Fruit fly (Drosophila melanogaster) whole organism, pupa: ENCODE data around the gene CG44869.

ENCODE experiments used
- CG10348 ChIP-seq: fragments of 200-800 bp; sonication (Bioruptor generic); IDR thresholded peaks from 2 replicates; pipeline ENCODE4 v1.3.6; 2022; ENCODE audit warnings: missing biosample characterization, missing genetic modification characterization
- CG12605 ChIP-seq: fragments of 200-800 bp; sonication (Bioruptor generic); IDR thresholded peaks from 2 replicates; pipeline ENCODE4 v1.3.6; 2022; ENCODE audit warnings: missing biosample characterization, missing genetic modification characterization
- CG13204 ChIP-seq: fragments of 200-800 bp; sonication (Bioruptor generic); optimal IDR thresholded peaks from 2 replicates; lab custom pipeline; 2018; ENCODE audit warnings: missing biosample characterization, mild to moderate bottlenecking, missing genetic modification characterization, moderate library complexity
- CG14655 ChIP-seq: fragments of 200-800 bp; sonication (Bioruptor generic); optimal IDR thresholded peaks from 3 replicates; lab custom pipeline; 2017; ENCODE audit warnings: mild to moderate bottlenecking, missing biosample characterization, missing genetic modification reagents, missing genetic modification characterization
- CG15710 ChIP-seq: fragments of 200-800 bp; sonication (Bioruptor generic); optimal IDR thresholded peaks from 2 replicates; lab custom pipeline; 2018; ENCODE audit warnings: missing biosample characterization, mild to moderate bottlenecking, missing genetic modification characterization, moderate library complexity
- CG17806 ChIP-seq: fragments of 200-800 bp; sonication (Bioruptor generic); optimal IDR thresholded peaks from 2 replicates; lab custom pipeline; 2018; ENCODE audit warnings: missing biosample characterization, mild to moderate bottlenecking, missing genetic modification characterization, moderate library complexity
- CG32121 ChIP-seq: fragments of 200-800 bp; sonication (Bioruptor generic); IDR thresholded peaks from 2 replicates; pipeline ENCODE4 v1.3.6; 2022; ENCODE audit warnings: missing biosample characterization, missing genetic modification characterization
- CG34367 ChIP-seq: fragments of 200-800 bp; sonication (Bioruptor generic); optimal IDR thresholded peaks from 2 replicates; lab custom pipeline; 2018; ENCODE audit warnings: missing biosample characterization, mild to moderate bottlenecking, missing genetic modification characterization
- CG4496 ChIP-seq: fragments of 200-800 bp; sonication (Bioruptor generic); IDR thresholded peaks from 3 replicates; pipeline ENCODE4 v1.3.6; 2022; ENCODE audit warnings: missing biosample characterization, missing genetic modification characterization
- CG8159 ChIP-seq: fragments of 200-800 bp; sonication (Bioruptor generic); optimal IDR thresholded peaks from 3 replicates; lab custom pipeline; 2018; ENCODE audit warnings: missing biosample characterization, mild to moderate bottlenecking, missing genetic modification characterization, moderate library complexity
- CG8301 ChIP-seq: fragments of 200-800 bp; sonication (Bioruptor generic); optimal IDR thresholded peaks from 2 replicates; lab custom pipeline; 2018; ENCODE audit warnings: missing biosample characterization, mild to moderate bottlenecking, missing genetic modification characterization
- CG9948 ChIP-seq: fragments of 200-800 bp; sonication (Bioruptor generic); optimal IDR thresholded peaks from 2 replicates; lab custom pipeline; 2018; ENCODE audit warnings: missing biosample characterization, mild to moderate bottlenecking, missing genetic modification characterization, moderate library complexity
- D1 ChIP-seq: fragments of 200-800 bp; sonication (Bioruptor generic); optimal IDR thresholded peaks from 2 replicates; lab custom pipeline; 2018; ENCODE audit warnings: missing biosample characterization, mild to moderate bottlenecking, missing genetic modification characterization, moderate library complexity
- EcR ChIP-seq: fragments of 200-800 bp; sonication (Bioruptor generic); optimal IDR thresholded peaks from 3 replicates; lab custom pipeline; 2019; ENCODE audit warnings: missing biosample characterization, missing genetic modification characterization, mild to moderate bottlenecking, moderate library complexity, missing genetic modification reagents
- Ets98B ChIP-seq: fragments of 200-800 bp; sonication (Bioruptor generic); IDR thresholded peaks from 2 replicates; pipeline ENCODE4 v1.3.6; 2022; ENCODE audit warnings: missing biosample characterization, missing genetic modification characterization
- Pif1A ChIP-seq: fragments of 200-800 bp; sonication (Bioruptor generic); optimal IDR thresholded peaks from 3 replicates; lab custom pipeline; 2016; ENCODE audit warnings: missing biosample characterization, missing genetic modification characterization
- Pif1B ChIP-seq: fragments of 200-800 bp; sonication (Bioruptor generic); optimal IDR thresholded peaks from 3 replicates; lab custom pipeline; 2016; ENCODE audit warnings: missing biosample characterization, missing genetic modification characterization
- Snoo ChIP-seq: fragments of 200-800 bp; sonication (Bioruptor generic); optimal IDR thresholded peaks from 3 replicates; lab custom pipeline; 2017; ENCODE audit warnings: missing biosample characterization, mild to moderate bottlenecking, missing genetic modification characterization, inconsistent platforms
- fd96Ca ChIP-seq: fragments of 200-800 bp; sonication (Bioruptor generic); IDR thresholded peaks from 3 replicates; pipeline ENCODE4 v1.3.6; 2022; ENCODE audit warnings: missing biosample characterization, missing genetic modification characterization
- gl ChIP-seq: fragments of 200-800 bp; sonication (Bioruptor generic); optimal IDR thresholded peaks from 2 replicates; lab custom pipeline; 2018; ENCODE audit warnings: missing biosample characterization, mild to moderate bottlenecking, missing genetic modification characterization
- rn ChIP-seq: fragments of 200-800 bp; sonication (Bioruptor generic); IDR thresholded peaks from 2 replicates; pipeline ENCODE4 v1.3.6; 2022; ENCODE audit warnings: missing biosample characterization, missing genetic modification characterization

CG44869 gene

dm6 chr2L:15409108-15409507, 9.1 kb downstream of the CG44869 start:
- TF ChIP-seq D1 (tag; lab: Kevin White, UChicago) (no peak), CG34367 (tag; lab: Kevin White, UChicago) (no peak), CG8301 (tag; lab: Kevin White, UChicago) (no peak), gl (no peak), Pif1B (GFP tag; lab: Kevin White, UChicago) (no peak), Snoo (no peak), CG12605 (no peak)

- TF ChIP-seq CG34367 (tag; lab: Kevin White, UChicago) (no peak), CG10348 (GFP tag; lab: Robert Waterston, UW) (no peak), CG17806 (tag; lab: Kevin White, UChicago) (no peak), CG12605 (no peak), Pif1B (GFP tag; lab: Kevin White, UChicago) (no peak), Pif1A (GFP tag; lab: Kevin White, UChicago) (no peak), EcR (no peak), CG14655 (no peak), CG13204 (GFP tag; lab: Kevin White, UChicago) (no peak)
- TF ChIP-seq, all 21 proteins: peak for 0
These were observed 10.6 kb downstream of the CG44869 start for dm6 chr2L:15407514-15407913.

dm6 chr2L:15407021-15407420, 11.1 kb downstream of the CG44869 start:
- TF ChIP-seq CG9948 (tag; lab: Kevin White, UChicago) (no peak), Pif1A (GFP tag; lab: Kevin White, UChicago) (no peak), CG8159 (tag; lab: Kevin White, UChicago) (no peak), gl (no peak), Pif1B (GFP tag; lab: Kevin White, UChicago) (no peak), CG4496 (GFP tag; lab: Robert Waterston, UW) (no peak), EcR (no peak), CG13204 (GFP tag; lab: Kevin White, UChicago) (no peak), CG15710 (tag; lab: Kevin White, UChicago) (no peak), Ets98B (no peak), CG8301 (tag; lab: Kevin White, UChicago) (no peak), Snoo (no peak), CG32121 (GFP tag; lab: Robert Waterston, UW) (no peak), rn (GFP tag; lab: Robert Waterston, UW) (no peak)

- TF ChIP-seq CG13204 (GFP tag; lab: Kevin White, UChicago), result peak; percentile 56
- peak; percentile 22 for TF ChIP-seq gl
- TF ChIP-seq CG8159 (tag; lab: Kevin White, UChicago), result peak; percentile 21
- no peak for TF ChIP-seq Pif1B (GFP tag; lab: Kevin White, UChicago)
- no peak for TF ChIP-seq CG34367 (tag; lab: Kevin White, UChicago)
- no peak for TF ChIP-seq CG12605
- TF ChIP-seq CG15710 (tag; lab: Kevin White, UChicago), result peak; percentile 23
These were observed 12.2 kb downstream of the CG44869 start for dm6 chr2L:15405919-15406318.

- TF ChIP-seq EcR (no peak), Pif1B (GFP tag; lab: Kevin White, UChicago) (no peak), Pif1A (GFP tag; lab: Kevin White, UChicago) (no peak), CG9948 (tag; lab: Kevin White, UChicago) (peak; percentile 14), CG17806 (tag; lab: Kevin White, UChicago) (peak; percentile 54), D1 (tag; lab: Kevin White, UChicago) (no peak), CG4496 (GFP tag; lab: Robert Waterston, UW) (peak; percentile 45; the same call in 1 of the 3 replicates), CG12605 (no peak), CG14655 (peak; percentile 45), CG8301 (tag; lab: Kevin White, UChicago) (peak; percentile 25), CG10348 (GFP tag; lab: Robert Waterston, UW) (no peak), CG34367 (tag; lab: Kevin White, UChicago) (no peak), fd96Ca (0 out of 3 replicates have a peak, but pooled peaks have one; percentile 45), CG13204 (GFP tag; lab: Kevin White, UChicago) (peak; percentile 2), gl (no peak), CG8159 (tag; lab: Kevin White, UChicago) (peak; percentile 46)
These were observed 13.6 kb downstream of the CG44869 start for dm6 chr2L:15404540-15404939.

- peak; percentile 27 for TF ChIP-seq CG17806 (tag; lab: Kevin White, UChicago)
- no peak for TF ChIP-seq fd96Ca
- no peak for TF ChIP-seq CG14655
- peak; percentile 21 for TF ChIP-seq CG8159 (tag; lab: Kevin White, UChicago)
- TF ChIP-seq CG13204 (GFP tag; lab: Kevin White, UChicago), result no peak
- TF ChIP-seq Snoo, result no peak
These were observed 16.3 kb downstream of the CG44869 start for dm6 chr2L:15401860-15402259.

dm6 chr2L:15400306-15400851, 17.8 kb downstream of the CG44869 start:
- TF ChIP-seq CG4496 (GFP tag; lab: Robert Waterston, UW) (no peak), CG10348 (GFP tag; lab: Robert Waterston, UW) (no peak), gl (no peak), CG8159 (tag; lab: Kevin White, UChicago) (no peak), CG13204 (GFP tag; lab: Kevin White, UChicago) (no peak), CG17806 (tag; lab: Kevin White, UChicago) (no peak), CG12605 (no peak), Snoo (no peak)
